Worm (Caenorhabditis elegans): ENCODE results near the gene hcp-2.

DNA sequence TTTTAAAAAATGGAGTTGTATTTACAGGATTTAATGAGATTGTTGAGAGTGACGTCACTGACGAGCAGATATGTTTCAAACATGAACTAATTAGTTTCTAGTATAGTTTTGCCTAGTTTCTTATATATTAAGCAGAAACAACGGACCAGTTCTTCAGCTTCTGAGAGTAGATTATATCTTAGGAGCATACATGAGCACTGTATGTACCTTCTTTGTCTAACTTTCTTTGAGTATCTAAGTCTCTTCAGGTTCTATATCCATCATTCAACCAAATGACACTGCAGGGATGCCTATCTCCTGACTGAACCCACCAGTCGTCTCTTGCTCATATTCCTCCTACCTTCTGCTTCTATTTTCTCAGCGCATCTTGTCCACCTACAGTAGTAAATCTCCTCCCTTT is 51.1 kb downstream of the hcp-2 start, which contains the start of gene her-1:
- TF ChIP-seq sea-1 (GFP tag; conservative IDR thresholded peaks at IDR 0.05) (no peak), flt-1 (GFP tag; IDR thresholded peaks at IDR 0.05) (no peak), ama-1 (optimal IDR thresholded peaks at IDR 0.05) (no peak), pes-1 (GFP tag; IDR thresholded peaks at IDR 0.05) (no peak)

Measured in whole organism, early embryonic.